Worm (Caenorhabditis elegans) whole organism, L4/young adult: ENCODE measurements around the gene sra-37.

ENCODE experiments used
- W03F9.2 ChIP-seq: fragments of 150-350 bp; optimal IDR thresholded peaks from 2 replicates; lab custom pipeline; 2014; ENCODE audit warnings: missing biosample characterization, missing genetic modification characterization
- him-1 ChIP-seq: sonication (generic microtip); optimal IDR thresholded peaks from 2 replicates; lab custom pipeline; 2016; ENCODE audit warnings: missing genotype, missing genetic modification reagents, missing genetic modification characterization, missing compliant biosample characterization

ce11 chrX:13900047-13900446 lies 6.9 kb upstream of the sra-37 start, which contains the start of gene sra-38:
- TF ChIP-seq W03F9.2 (no peak), him-1 (tag; lab: Kevin White, UChicago) (no peak)
